Worm (Caenorhabditis elegans) whole organism, young adult: ENCODE data around the gene col-145.

ENCODE experiments used
- F10E7.11 ChIP-seq: sonication (generic microtip); optimal IDR thresholded peaks from 2 replicates; lab custom pipeline; 2017; ENCODE audit warnings: mild to moderate bottlenecking, missing genetic modification characterization, moderate library complexity, missing compliant biosample characterization
- athp-1 ChIP-seq: sonication (generic microtip); optimal IDR thresholded peaks from 2 replicates; lab custom pipeline; 2017; ENCODE audit warnings: mild to moderate bottlenecking, missing genetic modification characterization, missing compliant biosample characterization
- hsf-1 ChIP-seq: fragments of 200-800 bp; sonication (Bioruptor generic); IDR thresholded peaks from 2 replicates; pipeline ENCODE4 v1.3.6; 2022; ENCODE audit warnings: missing genetic modification reagents, missing genetic modification characterization, missing compliant biosample characterization
- nfyb-1 ChIP-seq: fragments of 200-800 bp; sonication (Bioruptor generic); IDR thresholded peaks from 2 replicates; pipeline ENCODE4 v1.3.6; 2022; ENCODE audit warnings: missing genetic modification reagents, missing genetic modification characterization, missing compliant biosample characterization
- unc-62 ChIP-seq: fragments of 150-350 bp; optimal IDR thresholded peaks from 2 replicates; lab custom pipeline; 2014; ENCODE audit warnings: missing biosample characterization, missing genetic modification reagents, missing genetic modification characterization

- TF ChIP-seq nfyb-1 (GFP tag; lab: Robert Waterston, UW) (no peak), hsf-1 (GFP tag; lab: Robert Waterston, UW) (no peak), F10E7.11 (tag; lab: Kevin White, UChicago) (no peak), unc-62 (GFP tag; lab: Kevin White, UChicago) (no peak), athp-1 (tag; lab: Kevin White, UChicago) (no peak)
These were observed at the start of gene col-145 for ce11 chrV:9162955-9163468.
